Worm (Caenorhabditis elegans) whole organism, young adult: ENCODE data around the gene srd-33.
A peak's percentile ranks its signal among the peaks of the same experiment; 100 is the strongest.

Source experiments
- C06A6.2 ChIP-seq: fragments of 200-800 bp; sonication (Bioruptor generic); conservative IDR thresholded peaks from 2 replicates; pipeline ENCODE4 v1.3.6; 2022; ENCODE audit warnings: missing genetic modification characterization, missing compliant biosample characterization
- F49E8.2 ChIP-seq: sonication (generic microtip); optimal IDR thresholded peaks from 3 replicates; lab custom pipeline; 2017; ENCODE audit warnings: missing genetic modification characterization, mild to moderate bottlenecking, missing compliant biosample characterization, antibody characterized with exemption, moderate library complexity; ENCODE audit not compliant: insufficient read depth
- K11D2.4 ChIP-seq: fragments of 200-800 bp; sonication (Bioruptor generic); IDR thresholded peaks from 2 replicates; pipeline ENCODE4 v1.3.6; 2022; ENCODE audit warnings: missing genetic modification reagents, missing genetic modification characterization, missing compliant biosample characterization
- athp-1 ChIP-seq: sonication (generic microtip); optimal IDR thresholded peaks from 2 replicates; lab custom pipeline; 2017; ENCODE audit warnings: mild to moderate bottlenecking, missing genetic modification characterization, missing compliant biosample characterization
- attf-6 ChIP-seq: fragments of 200-800 bp; sonication (Bioruptor generic); IDR thresholded peaks from 2 replicates; pipeline ENCODE4 v1.3.6; 2022; ENCODE audit warnings: missing genetic modification reagents, missing genetic modification characterization, missing compliant biosample characterization
- bed-1 ChIP-seq: fragments of 200-800 bp; sonication (Bioruptor generic); IDR thresholded peaks from 2 replicates; pipeline ENCODE4 v1.3.6; 2022; ENCODE audit warnings: missing genetic modification reagents, missing genetic modification characterization, missing compliant biosample characterization
- ccch-3 ChIP-seq: fragments of 200-800 bp; sonication (Bioruptor generic); optimal IDR thresholded peaks from 2 replicates; lab custom pipeline; 2018; ENCODE audit warnings: mild to moderate bottlenecking, missing genetic modification characterization, missing compliant biosample characterization
- ceh-58 ChIP-seq: fragments of 200-800 bp; sonication (Bioruptor generic); IDR thresholded peaks from 2 replicates; pipeline ENCODE4 v1.3.6; 2022; ENCODE audit warnings: missing genetic modification characterization, missing compliant biosample characterization
- die-1 ChIP-seq: sonication (generic microtip); optimal IDR thresholded peaks from 2 replicates; lab custom pipeline; 2016; ENCODE audit warnings: missing genotype, mild to moderate bottlenecking, missing genetic modification characterization, missing compliant biosample characterization
- dpl-1 ChIP-seq: fragments of 150-350 bp; optimal IDR thresholded peaks from 2 replicates; lab custom pipeline; 2014; ENCODE audit warnings: missing biosample characterization, missing genetic modification reagents, missing genetic modification characterization
- efl-1 ChIP-seq: fragments of 150-350 bp; optimal IDR thresholded peaks from 2 replicates; lab custom pipeline; 2014; ENCODE audit warnings: missing biosample characterization, missing genetic modification reagents, missing genetic modification characterization
- egl-44 ChIP-seq: fragments of 200-800 bp; sonication (Bioruptor generic); IDR thresholded peaks from 2 replicates; pipeline ENCODE4 v1.3.6; 2022; ENCODE audit warnings: missing genetic modification reagents, missing genetic modification characterization, missing compliant biosample characterization
- egrh-3 ChIP-seq: fragments of 200-800 bp; sonication (Bioruptor generic); IDR thresholded peaks from 2 replicates; pipeline ENCODE4 v1.3.6; 2022; ENCODE audit warnings: missing genetic modification reagents, missing genetic modification characterization, missing compliant biosample characterization
- gei-17 ChIP-seq: fragments of 200-800 bp; sonication (Bioruptor generic); optimal IDR thresholded peaks from 2 replicates; lab custom pipeline; 2018; ENCODE audit warnings: mild to moderate bottlenecking, missing genetic modification characterization, missing compliant biosample characterization
- lag-1 ChIP-seq: fragments of 200-800 bp; sonication (Bioruptor generic); IDR thresholded peaks from 2 replicates; pipeline ENCODE4 v1.3.6; 2022; ENCODE audit warnings: missing genetic modification reagents, missing genetic modification characterization, missing compliant biosample characterization
- let-607 ChIP-seq, 2 experiments: fragments of 200-800 bp in 1 of 2; sonication (Bioruptor generic) in 1 of 2; sonication (generic microtip) in 1 of 2; optimal IDR thresholded peaks; 2 replicates each; lab custom pipeline; 2016 to 2018; ENCODE audit warnings: mild to moderate bottlenecking in 2 of 2, missing compliant biosample characterization in 2 of 2, missing genetic modification characterization in 2 of 2, moderate library complexity in 2 of 2, missing genotype in 1 of 2
- lin-40 ChIP-seq: sonication (generic microtip); optimal IDR thresholded peaks from 2 replicates; lab custom pipeline; 2016; ENCODE audit warnings: missing genetic modification characterization, mild to moderate bottlenecking, missing compliant biosample characterization, missing genotype, missing genetic modification reagents
- madf-8 ChIP-seq: fragments of 200-800 bp; sonication (Bioruptor generic); conservative IDR thresholded peaks from 2 replicates; pipeline ENCODE4 v1.3.6; 2022; ENCODE audit warnings: missing genetic modification reagents, missing genetic modification characterization, missing compliant biosample characterization
- mel-28 ChIP-seq: sonication (generic microtip); optimal IDR thresholded peaks from 2 replicates; lab custom pipeline; 2016; ENCODE audit warnings: borderline replicate concordance, mild to moderate bottlenecking, missing genetic modification characterization, missing compliant biosample characterization
- nhr-80 ChIP-seq: sonication (generic microtip); optimal IDR thresholded peaks from 2 replicates; lab custom pipeline; 2016; ENCODE audit warnings: missing genetic modification characterization, missing compliant biosample characterization
- pbrm-1 ChIP-seq: fragments of 200-800 bp; sonication (Bioruptor generic); IDR thresholded peaks from 2 replicates; pipeline ENCODE4 v1.3.6; 2022; ENCODE audit warnings: missing genetic modification reagents, missing genetic modification characterization, missing compliant biosample characterization
- snpc-4 ChIP-seq, 5 experiments: fragments of 150-350 bp in 1 of 5; sonication (generic microtip) in 4 of 5; optimal IDR thresholded peaks; 2 replicates each; lab custom pipeline; 2014 to 2018; ENCODE audit warnings: missing genetic modification characterization in 5 of 5, missing biosample characterization in 3 of 5, antibody characterized with exemption in 2 of 5, mild to moderate bottlenecking in 2 of 5, missing compliant biosample characterization in 2 of 5, missing genotype in 2 of 5, moderate library complexity in 2 of 5, missing genetic modification reagents in 1 of 5
- sptf-2 ChIP-seq: fragments of 200-800 bp; sonication (Bioruptor generic); optimal IDR thresholded peaks from 2 replicates; lab custom pipeline; 2018; ENCODE audit warnings: mild to moderate bottlenecking, missing genetic modification characterization, missing compliant biosample characterization
- unc-130 ChIP-seq: sonication (generic microtip); optimal IDR thresholded peaks from 2 replicates; lab custom pipeline; 2016; ENCODE audit warnings: missing genetic modification reagents, missing genetic modification characterization, missing compliant biosample characterization
- unc-62 ChIP-seq: fragments of 150-350 bp; optimal IDR thresholded peaks from 2 replicates; lab custom pipeline; 2014; ENCODE audit warnings: missing biosample characterization, missing genetic modification reagents, missing genetic modification characterization
- xnd-1 ChIP-seq: sonication (generic microtip); optimal IDR thresholded peaks from 2 replicates; lab custom pipeline; 2016; ENCODE audit warnings: missing genotype, missing genetic modification reagents, missing genetic modification characterization, missing compliant biosample characterization
- zfh-2 ChIP-seq: fragments of 200-800 bp; sonication (Bioruptor generic); conservative IDR thresholded peaks from 2 replicates; pipeline ENCODE4 v1.3.6; 2022; ENCODE audit warnings: missing genetic modification reagents, missing genetic modification characterization, missing compliant biosample characterization
- ztf-22 ChIP-seq: fragments of 200-800 bp; sonication (Bioruptor generic); optimal IDR thresholded peaks from 2 replicates; lab custom pipeline; 2018; ENCODE audit warnings: mild to moderate bottlenecking, missing genetic modification characterization, moderate library complexity, missing compliant biosample characterization
- ztf-26 ChIP-seq: sonication (generic microtip); optimal IDR thresholded peaks from 2 replicates; lab custom pipeline; 2017; ENCODE audit warnings: missing genetic modification characterization, missing compliant biosample characterization

srd-33 gene

ce11 chrV:4908591-4908990 is 36.5 kb downstream of the srd-33 start, which contains the start of gene ugt-13:
Gene ugt-13 (plus strand): TSS chrV:4908884.
- TF ChIP-seq mel-28 (no peak), lin-40 (tag; lab: Kevin White, UChicago) (peak; percentile 7)

DNA sequence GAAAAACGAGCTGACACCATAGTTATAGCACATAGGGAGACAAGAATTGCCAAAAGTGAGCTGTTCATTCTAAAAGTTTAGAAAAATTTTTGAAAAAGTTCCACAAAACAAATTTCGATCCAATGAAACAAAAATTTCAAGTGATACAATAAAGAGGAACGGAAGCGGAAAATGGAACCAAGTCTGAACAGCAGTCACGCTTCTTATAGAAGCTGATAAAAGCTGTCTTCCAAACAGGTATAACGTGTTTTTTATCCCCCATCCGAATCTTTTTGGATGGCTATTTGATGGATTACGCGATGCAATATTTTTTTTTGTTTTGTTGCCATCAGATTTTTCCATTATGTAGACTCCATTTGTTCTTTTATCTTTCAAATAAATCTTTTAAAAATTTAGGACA is 40.2 kb downstream of the srd-33 start, which contains the start of gene H23N18.5:
TSS of gene H23N18.5 (minus strand) at position 69 of the 400 bp plus-strand sequence.
- TF ChIP-seq K11D2.4 (no peak), gei-17 (GFP tag; lab: Kevin White, UChicago) (no peak), efl-1 (GFP tag; lab: Kevin White, UChicago) (no peak), lag-1 (GFP tag; lab: Robert Waterston, UW) (no peak), C06A6.2 (GFP tag; lab: Robert Waterston, UW) (no peak), unc-130 (GFP tag; lab: Kevin White, UChicago) (no peak)
- TF ChIP-seq, all 124 proteins: peak for 0

DNA sequence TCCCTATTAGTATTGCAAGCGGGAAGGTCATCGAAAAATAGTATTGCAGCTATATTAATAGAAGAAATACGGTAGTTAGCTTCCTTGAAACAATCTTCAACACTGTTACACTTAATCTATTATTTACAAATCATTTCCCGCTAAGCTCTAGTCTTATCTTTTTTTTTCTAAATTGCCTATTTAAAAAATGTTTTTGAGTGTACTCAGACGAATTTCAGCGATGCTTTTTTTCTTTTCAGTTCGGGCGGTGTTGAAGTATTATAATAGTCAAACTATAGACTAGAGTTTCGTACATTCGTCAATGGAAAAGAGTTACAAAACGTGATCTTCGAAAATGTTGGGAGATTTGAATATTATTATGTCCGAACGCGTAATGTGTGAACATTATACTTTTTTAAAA is 41.8 kb downstream of the srd-33 start:
- TF ChIP-seq snpc-4 (GFP tag; optimal IDR thresholded peaks at IDR 0.05; lab: Kevin White, UChicago), result no peak
- peak in 2 of 4 experiments; percentile 54 to 80 for TF ChIP-seq snpc-4 (tag; optimal IDR thresholded peaks at IDR 0.05; lab: Kevin White, UChicago)
- TF ChIP-seq xnd-1 (tag; lab: Kevin White, UChicago), result no peak

DNA sequence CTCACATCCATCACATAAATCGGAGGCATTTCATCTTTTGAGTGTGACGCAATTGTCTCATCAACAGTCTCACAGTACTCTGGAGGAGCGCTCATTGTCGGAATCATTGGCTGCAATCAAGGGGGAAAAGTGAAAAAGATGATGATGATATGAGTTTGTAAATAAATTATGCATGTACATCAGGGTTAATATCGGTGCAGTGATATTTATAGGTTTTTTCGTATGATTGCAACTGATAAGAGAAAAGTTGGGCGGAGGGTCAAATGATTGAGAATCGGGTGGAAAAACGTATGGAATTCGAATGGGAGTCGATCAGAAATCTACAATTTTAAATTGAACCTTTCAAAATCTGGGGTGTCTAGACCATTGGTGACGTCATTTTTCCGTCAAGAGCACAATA is 42.8 kb downstream of the srd-33 start, which contains the start of gene H23N18.6:
TSS of gene H23N18.6 (minus strand) at position 201 of the 400 bp plus-strand sequence.
- TF ChIP-seq ceh-58 (GFP tag; lab: Robert Waterston, UW), result no peak
- TF ChIP-seq die-1 (tag; lab: Kevin White, UChicago), result no peak
- no peak for TF ChIP-seq madf-8 (GFP tag; lab: Robert Waterston, UW)
- no peak for TF ChIP-seq athp-1 (tag; lab: Kevin White, UChicago)
- TF ChIP-seq nhr-80 (tag; lab: Kevin White, UChicago), result peak; percentile 37
- no peak for TF ChIP-seq bed-1 (GFP tag; lab: Robert Waterston, UW)
- TF ChIP-seq ztf-26, result no peak
- no peak for TF ChIP-seq F49E8.2

DNA sequence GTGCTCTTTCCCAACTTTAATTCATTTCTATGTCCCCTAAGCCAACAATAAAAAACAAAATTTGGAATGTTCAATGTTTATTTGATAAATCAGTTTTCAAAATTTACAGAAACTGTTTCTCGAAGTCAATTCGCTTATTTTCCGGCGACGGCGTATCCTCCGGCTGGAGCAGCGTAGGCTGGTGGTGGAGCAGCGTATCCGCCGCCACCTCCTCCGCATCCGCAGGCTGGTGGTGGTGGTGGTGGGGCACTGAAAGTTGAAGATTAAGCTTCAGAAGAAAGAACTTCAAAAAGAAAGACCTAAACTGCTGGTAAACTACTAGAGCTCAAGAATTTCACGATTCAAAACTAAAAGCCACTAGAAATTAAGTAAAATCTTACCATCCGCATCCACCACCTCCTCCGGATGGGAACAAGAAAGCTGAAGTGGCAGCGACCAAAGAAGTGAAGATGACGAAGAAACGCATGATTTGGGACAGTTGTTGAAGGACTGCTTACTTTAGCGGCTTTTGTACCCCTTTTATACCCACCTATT is 46.1 kb downstream of the srd-33 start, which contains the start of gene C02E7.7:
TSS of gene C02E7.7 (minus strand) at position 484 of the 534 bp plus-strand sequence.
- no peak for TF ChIP-seq dpl-1 (GFP tag; lab: Kevin White, UChicago)
- TF ChIP-seq ztf-22 (GFP tag; lab: Kevin White, UChicago), result no peak
- no peak for TF ChIP-seq pbrm-1 (GFP tag; lab: Robert Waterston, UW)
- TF ChIP-seq ccch-3 (GFP tag; lab: Kevin White, UChicago), result no peak
- no peak for TF ChIP-seq egl-44 (GFP tag; lab: Robert Waterston, UW)
- TF ChIP-seq sptf-2 (GFP tag; lab: Kevin White, UChicago), result no peak
- peak; percentile 46; the same call in 1 of the 2 replicates for TF ChIP-seq egrh-3 (GFP tag; lab: Robert Waterston, UW)
- no peak for TF ChIP-seq attf-6 (GFP tag; lab: Robert Waterston, UW)
- TF ChIP-seq unc-62 (GFP tag; lab: Kevin White, UChicago), result no peak
- TF ChIP-seq zfh-2, result peak; percentile 74
- TF ChIP-seq let-607 (tag; optimal IDR thresholded peaks at IDR 0.05; lab: Kevin White, UChicago), result no peak
